Worm (Caenorhabditis elegans): ENCODE results near the gene C50C3.1.

The C50C3.1 gene

ce11 chrIII:8163788-8164423, 27.9 kb upstream of the C50C3.1 start, which contains the start of gene prp-8 (continued):
- TF ChIP-seq sma-3 (GFP tag; optimal IDR thresholded peaks at IDR 0.05) (peak; percentile 87), zag-1 (tag; optimal IDR thresholded peaks at IDR 0.05) (peak; percentile 65), R02D3.7 (tag; optimal IDR thresholded peaks at IDR 0.05) (no peak), lin-11 (tag; optimal IDR thresholded peaks at IDR 0.05) (peak; percentile 94), unc-62 (GFP tag; optimal IDR thresholded peaks at IDR 0.05) (no peak), nhr-237 (tag; optimal IDR thresholded peaks at IDR 0.05) (no peak), nhr-10 (tag; optimal IDR thresholded peaks at IDR 0.05) (peak; percentile 59), crh-2 (tag; optimal IDR thresholded peaks at IDR 0.05) (peak; percentile 95), ZK546.5 (tag; optimal IDR thresholded peaks at IDR 0.05) (peak; percentile 94), nhr-25 (tag; optimal IDR thresholded peaks at IDR 0.05) (peak; percentile 91), dmd-4 (tag; optimal IDR thresholded peaks at IDR 0.05) (no peak), aly-2 (tag; optimal IDR thresholded peaks at IDR 0.05) (no peak), mbf-1 (tag; optimal IDR thresholded peaks at IDR 0.05) (no peak), ztf-1 (GFP tag; conservative IDR thresholded peaks at IDR 0.05) (no peak), nhr-6 (tag; optimal IDR thresholded peaks at IDR 0.05) (no peak), mdl-1 (tag; optimal IDR thresholded peaks at IDR 0.05) (peak in 1 of 2 experiments; percentile 38), ceh-16 (tag; optimal IDR thresholded peaks at IDR 0.05) (peak; percentile 85), lin-39 (tag; optimal IDR thresholded peaks at IDR 0.05) (no peak), unc-55 (GFP tag; optimal IDR thresholded peaks at IDR 0.05) (peak; percentile 97), egl-27 (tag; optimal IDR thresholded peaks at IDR 0.05) (peak; percentile 50), Y55F3AM.14 (GFP tag; optimal IDR thresholded peaks at IDR 0.05) (no peak), alr-1 (tag; optimal IDR thresholded peaks at IDR 0.05) (no peak)

ce11 chrIII:8164771-8165170, 27.0 kb upstream of the C50C3.1 start:
- TF ChIP-seq ZK546.5 (tag; optimal IDR thresholded peaks at IDR 0.05) (no peak), skn-1 (tag; optimal IDR thresholded peaks at IDR 0.05) (no peak), fos-1 (tag; optimal IDR thresholded peaks at IDR 0.05) (no peak), nhr-129 (tag; optimal IDR thresholded peaks at IDR 0.05) (no peak), nhr-237 (tag; optimal IDR thresholded peaks at IDR 0.05) (no peak), ama-1 (optimal IDR thresholded peaks at IDR 0.05) (no peak), blmp-1 (tag; optimal IDR thresholded peaks at IDR 0.05; ENCODE audit: insufficient read depth) (no peak), lsy-2 (tag; optimal IDR thresholded peaks at IDR 0.05) (no peak), R02D3.7 (tag; optimal IDR thresholded peaks at IDR 0.05) (no peak), sma-3 (GFP tag; optimal IDR thresholded peaks at IDR 0.05) (no peak), nhr-25 (tag; optimal IDR thresholded peaks at IDR 0.05) (no peak), dmd-4 (tag; optimal IDR thresholded peaks at IDR 0.05) (no peak), lin-11 (tag; optimal IDR thresholded peaks at IDR 0.05) (no peak), Y55F3AM.14 (GFP tag; optimal IDR thresholded peaks at IDR 0.05) (no peak), nhr-12 (tag; optimal IDR thresholded peaks at IDR 0.05) (no peak), sem-4 (tag; optimal IDR thresholded peaks at IDR 0.05) (no peak)

ce11 chrIII:8172609-8173133, 19.1 kb upstream of the C50C3.1 start:
- no peak for TF ChIP-seq nhr-77 (tag; optimal IDR thresholded peaks at IDR 0.05)
- TF ChIP-seq nhr-129 (tag; optimal IDR thresholded peaks at IDR 0.05), result peak; percentile 12

ce11 chrIII:8175263-8175662, 16.5 kb upstream of the C50C3.1 start:
- TF ChIP-seq blmp-1 (tag; optimal IDR thresholded peaks at IDR 0.05; ENCODE audit: insufficient read depth) (no peak), nhr-25 (tag; optimal IDR thresholded peaks at IDR 0.05) (no peak), lsy-2 (tag; optimal IDR thresholded peaks at IDR 0.05) (no peak), crh-2 (tag; optimal IDR thresholded peaks at IDR 0.05) (no peak), gmeb-1 (tag; optimal IDR thresholded peaks at IDR 0.05) (no peak), ama-1 (optimal IDR thresholded peaks at IDR 0.05) (no peak), sma-3 (GFP tag; optimal IDR thresholded peaks at IDR 0.05) (no peak), nhr-129 (tag; optimal IDR thresholded peaks at IDR 0.05) (no peak), nhr-23 (tag; optimal IDR thresholded peaks at IDR 0.05) (no peak), nhr-12 (tag; optimal IDR thresholded peaks at IDR 0.05) (no peak), mab-5 (tag; optimal IDR thresholded peaks at IDR 0.05) (no peak)

- TF ChIP-seq unc-39 (tag; optimal IDR thresholded peaks at IDR 0.05) (no peak), unc-55 (GFP tag; optimal IDR thresholded peaks at IDR 0.05) (no peak), peb-1 (tag; optimal IDR thresholded peaks at IDR 0.05) (no peak), crh-2 (tag; optimal IDR thresholded peaks at IDR 0.05) (no peak), sma-9 (GFP tag; optimal IDR thresholded peaks at IDR 0.05) (no peak), sma-9 (tag; optimal IDR thresholded peaks at IDR 0.05) (no peak), ceh-16 (tag; optimal IDR thresholded peaks at IDR 0.05) (no peak)
These were observed 15.5 kb upstream of the C50C3.1 start, which contains the start of gene C50C3.12 for ce11 chrIII:8176265-8176664. Gene C50C3.12 (plus strand): TSS chrIII:8176565.
